Fruit fly (Drosophila melanogaster) whole organism, embryonic: ENCODE results near the gene CG13309.

Experiments used
- BEAF-32 ChIP-seq: fragments of 200-800 bp; sonication (Bioruptor generic); optimal IDR thresholded peaks from 3 replicates; lab custom pipeline; 2017; ENCODE audit warnings: missing biosample characterization, missing genetic modification characterization, mild to moderate bottlenecking, moderate library complexity, missing genetic modification reagents
- Bdp1 ChIP-seq: fragments of 200-800 bp; sonication (Bioruptor generic); optimal IDR thresholded peaks from 3 replicates; lab custom pipeline; 2016; ENCODE audit warnings: missing biosample characterization, missing genetic modification characterization
- CG10267 ChIP-seq: fragments of 200-800 bp; sonication (Bioruptor generic); optimal IDR thresholded peaks from 2 replicates; lab custom pipeline; 2018; ENCODE audit warnings: missing biosample characterization, mild to moderate bottlenecking, missing genetic modification characterization, moderate library complexity
- CG10274 ChIP-seq: fragments of 200-800 bp; sonication (Bioruptor generic); optimal IDR thresholded peaks from 3 replicates; lab custom pipeline; 2017; ENCODE audit warnings: missing biosample characterization, mild to moderate bottlenecking, missing genetic modification characterization
- CG10959 ChIP-seq: fragments of 200-800 bp; sonication (Bioruptor generic); IDR thresholded peaks from 2 replicates; pipeline ENCODE4 v1.3.6; 2022; ENCODE audit warnings: missing biosample characterization, missing genetic modification characterization
- CG11085 ChIP-seq: fragments of 200-800 bp; sonication (Bioruptor generic); IDR thresholded peaks from 2 replicates; pipeline ENCODE4 v1.3.6; 2022; ENCODE audit warnings: missing biosample characterization, missing genetic modification characterization
- CG11093 ChIP-seq: fragments of 200-800 bp; sonication (Bioruptor generic); IDR thresholded peaks from 3 replicates; pipeline ENCODE4 v1.3.6; 2022; ENCODE audit warnings: missing biosample characterization, missing genetic modification characterization
- CG12299 ChIP-seq: fragments of 200-800 bp; sonication (Bioruptor generic); optimal IDR thresholded peaks from 2 replicates; lab custom pipeline; 2018; ENCODE audit warnings: missing biosample characterization, mild to moderate bottlenecking, missing genetic modification characterization
- CG14667 ChIP-seq: fragments of 200-800 bp; sonication (Bioruptor generic); IDR thresholded peaks from 2 replicates; pipeline ENCODE4 v1.3.6; 2022; ENCODE audit warnings: missing biosample characterization, missing genetic modification characterization
- CG14860 ChIP-seq: fragments of 200-800 bp; sonication (Bioruptor generic); IDR thresholded peaks from 3 replicates; pipeline ENCODE4 v1.3.6; 2022; ENCODE audit warnings: missing biosample characterization, missing genetic modification characterization; ENCODE audit not compliant: partially characterized antibody
- CG17829 ChIP-seq: fragments of 200-800 bp; optimal IDR thresholded peaks from 2 replicates; lab custom pipeline; 2019; ENCODE audit warnings: missing biosample characterization, mild to moderate bottlenecking, missing genetic modification characterization, moderate library complexity
- CG3065 ChIP-seq: fragments of 200-800 bp; sonication (Bioruptor generic); optimal IDR thresholded peaks from 2 replicates; lab custom pipeline; 2016; ENCODE audit warnings: missing biosample characterization, missing genetic modification characterization
- CG31365 ChIP-seq: fragments of 200-800 bp; sonication (Bioruptor generic); optimal IDR thresholded peaks from 2 replicates; lab custom pipeline; 2018; ENCODE audit warnings: missing biosample characterization, mild to moderate bottlenecking, missing genetic modification characterization
- CG3163 ChIP-seq: fragments of 200-800 bp; sonication (Bioruptor generic); optimal IDR thresholded peaks from 3 replicates; lab custom pipeline; 2016; ENCODE audit warnings: missing biosample characterization, missing genetic modification characterization
- CG3847 ChIP-seq: fragments of 200-800 bp; sonication (Bioruptor generic); IDR thresholded peaks from 2 replicates; pipeline ENCODE4 v1.3.6; 2022; ENCODE audit warnings: missing biosample characterization, missing genetic modification characterization
- CG3995 ChIP-seq: fragments of 200-800 bp; sonication (Bioruptor generic); optimal IDR thresholded peaks from 3 replicates; lab custom pipeline; 2016; ENCODE audit warnings: missing biosample characterization, missing genetic modification characterization
- CG42726 ChIP-seq: fragments of 200-800 bp; sonication (Bioruptor generic); IDR thresholded peaks from 2 replicates; pipeline ENCODE4 v1.3.6; 2022; ENCODE audit warnings: missing biosample characterization, missing genetic modification characterization; ENCODE audit not compliant: partially characterized antibody
- CG4328 ChIP-seq: fragments of 200-800 bp; sonication (Bioruptor generic); optimal IDR thresholded peaks from 3 replicates; lab custom pipeline; 2017; ENCODE audit warnings: missing biosample characterization, missing genetic modification reagents, missing genetic modification characterization
- CG4707 ChIP-seq: fragments of 200-800 bp; sonication (Bioruptor generic); optimal IDR thresholded peaks from 2 replicates; lab custom pipeline; 2018; ENCODE audit warnings: missing biosample characterization, mild to moderate bottlenecking, missing genetic modification characterization, moderate library complexity
- Drgx ChIP-seq: fragments of 200-800 bp; sonication (Bioruptor generic); IDR thresholded peaks from 2 replicates; pipeline ENCODE4 v1.3.6; 2022; ENCODE audit warnings: missing biosample characterization, missing genetic modification characterization
- E2f1 ChIP-seq: fragments of 200-800 bp; sonication (Bioruptor generic); IDR thresholded peaks from 2 replicates; pipeline ENCODE4 v1.3.6; 2022; ENCODE audit warnings: missing biosample characterization, missing genetic modification characterization
- E2f2 ChIP-seq: fragments of 200-800 bp; sonication (Bioruptor generic); IDR thresholded peaks from 2 replicates; pipeline ENCODE4 v1.3.6; 2022; ENCODE audit warnings: missing biosample characterization, missing genetic modification characterization
- Eip74EF ChIP-seq, 2 experiments: fragments of 200-800 bp in 1 of 2; fragments of >200 bp in 1 of 2; sonication (Bioruptor generic) in 1 of 2; optimal IDR thresholded peaks; 2 replicates each; lab custom pipeline; 2017 to 2019; ENCODE audit warnings: missing biosample characterization in 2 of 2, missing genetic modification characterization in 2 of 2, mild to moderate bottlenecking in 1 of 2, moderate library complexity in 1 of 2
- Elba2 ChIP-seq: fragments of 200-800 bp; sonication (Bioruptor generic); optimal IDR thresholded peaks from 3 replicates; lab custom pipeline; 2016; ENCODE audit warnings: missing biosample characterization, missing genetic modification characterization
- Fer2 ChIP-seq: fragments of 200-800 bp; sonication (Bioruptor generic); optimal IDR thresholded peaks from 2 replicates; lab custom pipeline; 2018; ENCODE audit warnings: missing biosample characterization, mild to moderate bottlenecking, missing genetic modification characterization, moderate library complexity
- Gug ChIP-seq: fragments of 200-800 bp; sonication (Bioruptor generic); IDR thresholded peaks from 4 replicates; pipeline ENCODE4 v1.3.6; 2022; ENCODE audit warnings: missing biosample characterization, missing genetic modification characterization
- HLHmδ ChIP-seq: fragments of 200-800 bp; sonication (Bioruptor generic); optimal IDR thresholded peaks from 2 replicates; lab custom pipeline; 2018; ENCODE audit warnings: missing biosample characterization, mild to moderate bottlenecking, missing genetic modification characterization, moderate library complexity
- Hr39 ChIP-seq: fragments of >200 bp; optimal IDR thresholded peaks from 2 replicates; lab custom pipeline; 2017
- Hr51 ChIP-seq, 2 experiments: fragments of 200-800 bp; sonication (Bioruptor generic); optimal IDR thresholded peaks; 2 replicates in 1 of 2; 3 replicates in 1 of 2; lab custom pipeline; 2016 to 2018; ENCODE audit warnings: missing biosample characterization in 2 of 2, missing genetic modification characterization in 2 of 2, mild to moderate bottlenecking in 1 of 2, moderate library complexity in 1 of 2
- Jarid2 ChIP-seq: fragments of 200-800 bp; sonication (Bioruptor generic); optimal IDR thresholded peaks from 3 replicates; lab custom pipeline; 2017; ENCODE audit warnings: mild to moderate bottlenecking, missing biosample characterization, missing genetic modification reagents, missing genetic modification characterization
- MTF-1 ChIP-seq: fragments of 200-800 bp; sonication (Bioruptor generic); optimal IDR thresholded peaks from 2 replicates; lab custom pipeline; 2018; ENCODE audit warnings: missing biosample characterization, mild to moderate bottlenecking, missing genetic modification characterization, borderline replicate concordance
- Mrtf ChIP-seq: fragments of 200-800 bp; sonication (Bioruptor generic); IDR thresholded peaks from 3 replicates; pipeline ENCODE4 v1.3.6; 2022; ENCODE audit warnings: missing biosample characterization, missing genetic modification characterization
- NfI ChIP-seq: fragments of 200-800 bp; sonication (Bioruptor generic); optimal IDR thresholded peaks from 3 replicates; lab custom pipeline; 2018; ENCODE audit warnings: missing biosample characterization, mild to moderate bottlenecking, missing genetic modification characterization, moderate library complexity
- Ptx1 ChIP-seq: fragments of 200-800 bp; sonication (Bioruptor generic); IDR thresholded peaks from 2 replicates; pipeline ENCODE4 v1.3.6; 2022; ENCODE audit warnings: missing biosample characterization, missing genetic modification characterization
- Side ChIP-seq: fragments of 200-800 bp; sonication (Bioruptor generic); optimal IDR thresholded peaks from 2 replicates; lab custom pipeline; 2016; ENCODE audit warnings: missing biosample characterization, missing genetic modification characterization
- Sox102F ChIP-seq: fragments of 200-800 bp; sonication (Bioruptor generic); optimal IDR thresholded peaks from 2 replicates; lab custom pipeline; 2018; ENCODE audit warnings: missing biosample characterization, mild to moderate bottlenecking, missing genetic modification characterization, moderate library complexity
- Stat92E ChIP-seq, 3 experiments: fragments of >200 bp in 2 of 3; fragments of 200-800 bp in 1 of 3; sonication (Bioruptor generic) in 1 of 3; optimal IDR thresholded peaks; 2 replicates each; lab custom pipeline; 2017 to 2019; ENCODE audit warnings: missing biosample characterization in 3 of 3, missing genetic modification characterization in 3 of 3, mild to moderate bottlenecking in 1 of 3, moderate library complexity in 1 of 3
- TFAM ChIP-seq: fragments of 200-800 bp; sonication (Bioruptor generic); optimal IDR thresholded peaks from 2 replicates; lab custom pipeline; 2017; ENCODE audit warnings: missing biosample characterization, missing genetic modification characterization, inconsistent platforms
- ap ChIP-seq: fragments of 200-800 bp; sonication (Bioruptor generic); IDR thresholded peaks from 2 replicates; pipeline ENCODE4 v1.3.6; 2022; ENCODE audit warnings: missing biosample characterization, missing genetic modification characterization
- ato ChIP-seq: fragments of 200-800 bp; sonication (Bioruptor generic); IDR thresholded peaks from 2 replicates; pipeline ENCODE4 v1.3.6; 2022; ENCODE audit warnings: missing biosample characterization, missing genetic modification characterization; ENCODE audit not compliant: partially characterized antibody
- bab2 ChIP-seq: fragments of 200-800 bp; sonication (Bioruptor generic); optimal IDR thresholded peaks from 2 replicates; lab custom pipeline; 2016; ENCODE audit warnings: missing biosample characterization, missing genetic modification characterization
- fd3F ChIP-seq: fragments of 200-800 bp; sonication (Bioruptor generic); optimal IDR thresholded peaks from 2 replicates; lab custom pipeline; 2018; ENCODE audit warnings: missing biosample characterization, mild to moderate bottlenecking, missing genetic modification characterization, moderate library complexity
- grau ChIP-seq: fragments of 200-800 bp; optimal IDR thresholded peaks from 3 replicates; lab custom pipeline; 2019; ENCODE audit warnings: missing biosample characterization, mild to moderate bottlenecking, missing genetic modification characterization, moderate library complexity
- h ChIP-seq: fragments of >200 bp; optimal IDR thresholded peaks from 2 replicates; lab custom pipeline; 2017
- lab ChIP-seq: fragments of 200-800 bp; sonication (Bioruptor generic); optimal IDR thresholded peaks from 3 replicates; lab custom pipeline; 2017; ENCODE audit warnings: missing biosample characterization, missing genetic modification characterization, mild to moderate bottlenecking, moderate library complexity, missing genetic modification reagents
- pan ChIP-seq, 4 experiments: fragments of >200 bp in 3 of 4; fragments of 200-800 bp in 1 of 4; sonication (Bioruptor generic) in 1 of 4; optimal IDR thresholded peaks in 3 of 4; IDR thresholded peaks in 1 of 4; 2 replicates each; pipeline versions ENCODE4 v1.3.6 to Lab custom; 2017 to 2022; ENCODE audit warnings: missing biosample characterization in 2 of 4, missing genetic modification characterization in 2 of 4, mixed read lengths in 1 of 4
- sisA ChIP-seq: fragments of 200-800 bp; sonication (Bioruptor generic); IDR thresholded peaks from 2 replicates; pipeline ENCODE4 v1.3.6; 2022; ENCODE audit warnings: missing biosample characterization, missing genetic modification characterization
- tgo ChIP-seq: fragments of 200-800 bp; sonication (Bioruptor generic); IDR thresholded peaks from 3 replicates; pipeline ENCODE4 v1.3.6; 2022; ENCODE audit warnings: missing biosample characterization, missing genetic modification characterization
- tll ChIP-seq, 2 experiments: fragments of 200-800 bp in 1 of 2; fragments of >200 bp in 1 of 2; sonication (Bioruptor generic) in 1 of 2; optimal IDR thresholded peaks; 2 replicates each; lab custom pipeline; 2017 to 2019; ENCODE audit warnings: missing biosample characterization in 2 of 2, missing genetic modification characterization in 2 of 2, mild to moderate bottlenecking in 1 of 2, moderate library complexity in 1 of 2
- zen2 ChIP-seq: fragments of 200-800 bp; sonication (Bioruptor generic); IDR thresholded peaks from 3 replicates; pipeline ENCODE4 v1.3.6; 2022; ENCODE audit warnings: missing biosample characterization, missing genetic modification characterization; ENCODE audit not compliant: partially characterized antibody

The CG13309 gene

DNA sequence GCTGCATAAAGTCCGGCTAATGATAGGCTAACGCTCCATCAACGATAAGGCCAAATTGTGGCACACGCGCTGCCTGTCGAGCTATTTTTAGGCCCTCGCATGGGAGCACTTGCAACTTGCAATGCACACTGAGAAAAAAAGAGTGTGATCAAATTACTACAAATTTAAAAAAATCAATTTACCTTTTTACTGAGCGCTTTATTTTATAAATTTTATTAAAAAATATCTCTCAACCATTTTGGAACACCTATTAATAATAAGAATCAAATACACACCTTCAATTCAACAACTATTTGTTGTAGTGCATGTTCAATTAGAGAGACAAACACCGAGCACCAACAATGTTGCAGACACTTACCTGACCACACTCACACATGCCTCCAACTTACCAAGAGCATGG, 44.7 kb upstream of the CG13309 start (continued):
- no peak for TF ChIP-seq tll (GFP tag; optimal IDR thresholded peaks at IDR 0.05; lab: Kevin White, UChicago)
- TF ChIP-seq CG42726 (GFP tag; lab: Robert Waterston, UW) = no peak
- TF ChIP-seq CG31365 (tag; lab: Kevin White, UChicago) = no peak
- TF ChIP-seq BEAF-32 = no peak
- no peak for TF ChIP-seq lab (GFP tag; lab: Kevin White, UChicago)
- TF ChIP-seq CG4328 (GFP tag; lab: Kevin White, UChicago) = no peak
- no peak for TF ChIP-seq CG10274 (GFP tag; lab: Kevin White, UChicago)
- TF ChIP-seq bab2 = no peak
- TF ChIP-seq TFAM (GFP tag; lab: Kevin White, UChicago) = no peak
- TF ChIP-seq Jarid2 (GFP tag; lab: Kevin White, UChicago) = no peak
- no peak for TF ChIP-seq zen2
- no peak for TF ChIP-seq CG12299 (tag; lab: Kevin White, UChicago)
- no peak for TF ChIP-seq pan (optimal IDR thresholded peaks at IDR 0.05; lab: Kevin White, UChicago)
- peak in 1 of 2 experiments; percentile 35 for TF ChIP-seq pan (GFP tag; optimal IDR thresholded peaks at IDR 0.05 in 1 of 2, IDR thresholded peaks at IDR 0.05 in 1 of 2)
- peak; percentile 21; the same call in 1 of the 2 replicates for TF ChIP-seq sisA (GFP tag; lab: Robert Waterston, UW)
- peak; percentile 67 for TF ChIP-seq ap (GFP tag; lab: Robert Waterston, UW)
- TF ChIP-seq CG3163 (GFP tag; lab: Kevin White, UChicago) = no peak
- no peak for TF ChIP-seq CG11093 (GFP tag; lab: Robert Waterston, UW)
- no peak for TF ChIP-seq h (lab: Kevin White, UChicago)
- peak; percentile 12 for TF ChIP-seq Ptx1
- TF ChIP-seq CG17829 = no peak
- peak; percentile 51 for TF ChIP-seq MTF-1 (GFP tag; lab: Kevin White, UChicago)
- no peak for TF ChIP-seq Bdp1 (GFP tag; lab: Kevin White, UChicago)
- TF ChIP-seq Hr51 (GFP tag; optimal IDR thresholded peaks at IDR 0.05; lab: Kevin White, UChicago) = no peak
- TF ChIP-seq CG10267 (tag; lab: Kevin White, UChicago) = peak; percentile 78
- TF ChIP-seq fd3F (GFP tag; lab: Kevin White, UChicago) = no peak
- no peak for TF ChIP-seq Hr39 (lab: Kevin White, UChicago)
- TF ChIP-seq Mrtf (GFP tag; lab: Robert Waterston, UW) = peak; percentile 39; the same call in 1 of the 3 replicates
- TF ChIP-seq E2f2 (GFP tag; lab: Robert Waterston, UW) = no peak
- no peak for TF ChIP-seq CG3065 (GFP tag; lab: Kevin White, UChicago)
- no peak for TF ChIP-seq Eip74EF (GFP tag; optimal IDR thresholded peaks at IDR 0.05; lab: Kevin White, UChicago)
- no peak for TF ChIP-seq E2f1 (GFP tag; lab: Robert Waterston, UW)
- TF ChIP-seq Gug (GFP tag; lab: Robert Waterston, UW) = no peak
- TF ChIP-seq Drgx = peak; percentile 97
- peak; percentile 37 for TF ChIP-seq CG10959
- no peak for TF ChIP-seq CG4707 (GFP tag; lab: Kevin White, UChicago)
- no peak for TF ChIP-seq NfI (GFP tag; lab: Kevin White, UChicago)
- TF ChIP-seq CG14667 = peak; percentile 21; the same call in 1 of the 2 replicates
- no peak for TF ChIP-seq Stat92E (GFP tag; optimal IDR thresholded peaks at IDR 0.05; lab: Kevin White, UChicago)
- no peak for TF ChIP-seq grau (tag; lab: Kevin White, UChicago)
- TF ChIP-seq Fer2 (tag; lab: Kevin White, UChicago) = no peak
- TF ChIP-seq Side (GFP tag; lab: Kevin White, UChicago) = no peak
- TF ChIP-seq CG3847 (GFP tag; lab: Robert Waterston, UW) = no peak
- no peak for TF ChIP-seq ato (GFP tag; lab: Robert Waterston, UW)
- no peak for TF ChIP-seq CG3995 (GFP tag; lab: Kevin White, UChicago)
- peak; percentile 11; the same call in 1 of the 2 replicates for TF ChIP-seq CG11085
- no peak for TF ChIP-seq CG14860 (GFP tag; lab: Robert Waterston, UW)
- peak; percentile 6 for TF ChIP-seq tgo
- TF ChIP-seq HLHmδ = no peak
- TF ChIP-seq Sox102F (GFP tag; lab: Kevin White, UChicago) = peak; percentile 6
- TF ChIP-seq Elba2 (GFP tag; lab: Kevin White, UChicago) = no peak
